Worm (Caenorhabditis elegans): Measurements from ENCODE around the gene F59B2.9.

- TF ChIP-seq snpc-4 (tag; optimal IDR thresholded peaks at IDR 0.05) (no peak), nhr-76 (tag; optimal IDR thresholded peaks at IDR 0.05) (no peak), M03D4.4 (tag; optimal IDR thresholded peaks at IDR 0.05) (no peak), ztf-11 (tag; optimal IDR thresholded peaks at IDR 0.05) (no peak)
Observed at ce11 chrIII:9026951-9027350, 14.7 kb upstream of the F59B2.9 start, which contains the start of gene F59B2.13.
